Fruit fly (Drosophila melanogaster) ovary, adult (tissue): ENCODE measurements around the gene sud1.

Experiments used
- CG17801 ChIP-seq: fragments of 200-800 bp; optimal IDR thresholded peaks from 2 replicates; lab custom pipeline; 2019; ENCODE audit warnings: missing biosample characterization, mild to moderate bottlenecking, missing genetic modification characterization, moderate library complexity; ENCODE audit not compliant: partially characterized antibody

sud1 gene

dm6 chr3R:24875939-24876842 is 41.5 kb downstream of the sud1 start, which contains the start of gene CG3744:
TSS of gene CG3744 (minus strand) at chr3R:24876654.
- TF ChIP-seq CG17801: peak; percentile 70

dm6 chr3R:24870389-24871048 is 47.1 kb downstream of the sud1 start, which contains the start of gene CycB3:
TSS of gene CycB3 (minus strand) at chr3R:24870816.
- peak; percentile 14 for TF ChIP-seq CG17801

- TF ChIP-seq CG17801: no peak
Measured at dm6 chr3R:24867956-24868355, 49.7 kb downstream of the sud1 start.

dm6 chr3R:24866976-24867375 is 50.7 kb downstream of the sud1 start:
- no peak for TF ChIP-seq CG17801
